Worm (Caenorhabditis elegans) whole organism, late embryonic: Measurements from ENCODE around the gene K07H8.11.

Source experiments
- T23F11.4 ChIP-seq: fragments of 200-800 bp; sonication (Bioruptor generic); optimal IDR thresholded peaks from 2 replicates; lab custom pipeline; 2018; ENCODE audit warnings: mild to moderate bottlenecking, missing genetic modification characterization, missing compliant biosample characterization
- elt-2 ChIP-seq: sonication (generic microtip); optimal IDR thresholded peaks from 2 replicates; lab custom pipeline; 2016; ENCODE audit warnings: missing genetic modification reagents, missing genetic modification characterization, missing compliant biosample characterization
- fax-1 ChIP-seq: sonication (generic microtip); optimal IDR thresholded peaks from 2 replicates; lab custom pipeline; 2016; ENCODE audit warnings: missing genotype, missing genetic modification characterization, missing compliant biosample characterization
- fkh-10 ChIP-seq: fragments of 150-350 bp; optimal IDR thresholded peaks from 2 replicates; lab custom pipeline; 2014; ENCODE audit warnings: missing biosample characterization, missing genetic modification reagents, missing genetic modification characterization
- hlh-30 ChIP-seq: sonication (generic microtip); optimal IDR thresholded peaks from 2 replicates; lab custom pipeline; 2017; ENCODE audit warnings: antibody characterized with exemption, missing genetic modification characterization, missing compliant biosample characterization; ENCODE audit not compliant: insufficient read depth
- hlh-6 ChIP-seq: sonication (generic microtip); optimal IDR thresholded peaks from 2 replicates; lab custom pipeline; 2016; ENCODE audit warnings: missing genotype, missing genetic modification characterization, missing compliant biosample characterization
- pag-3 ChIP-seq: sonication (generic microtip); optimal IDR thresholded peaks from 2 replicates; lab custom pipeline; 2016; ENCODE audit warnings: missing compliant biosample characterization, missing genetic modification characterization, borderline replicate concordance
- unc-42 ChIP-seq: sonication (generic microtip); optimal IDR thresholded peaks from 2 replicates; lab custom pipeline; 2016; ENCODE audit warnings: missing genotype, missing genetic modification characterization, missing compliant biosample characterization
- unc-86 ChIP-seq: sonication (generic microtip); optimal IDR thresholded peaks from 2 replicates; lab custom pipeline; 2016; ENCODE audit warnings: missing genetic modification characterization, missing compliant biosample characterization

ce11 chrIV:8318799-8319198 is 43.7 kb upstream of the K07H8.11 start:
- TF ChIP-seq fkh-10: no peak
- TF ChIP-seq fax-1: no peak
- no peak for TF ChIP-seq T23F11.4 (GFP tag; lab: Kevin White, UChicago)
- TF ChIP-seq hlh-6 (tag; lab: Kevin White, UChicago): no peak
- no peak for TF ChIP-seq unc-42 (tag; lab: Kevin White, UChicago)
- TF ChIP-seq hlh-30: no peak
- no peak for TF ChIP-seq elt-2
- no peak for TF ChIP-seq pag-3 (tag; lab: Kevin White, UChicago)
- no peak for TF ChIP-seq unc-86 (tag; lab: Kevin White, UChicago)
